Worm (Caenorhabditis elegans): Measurements from ENCODE around the gene agt-2.

Gene agt-2

ce11 chrII:5370641-5371040 lies 3.0 kb downstream of the agt-2 start, which contains the start of gene F09E5.12:
Gene F09E5.12, minus strand, starts transcription at chrII:5370741.
- TF ChIP-seq alr-1 (tag; optimal IDR thresholded peaks at IDR 0.05; ENCODE audit: borderline replicate concordance) (no peak), hlh-4 (tag; optimal IDR thresholded peaks at IDR 0.05) (no peak), ama-1 (optimal IDR thresholded peaks at IDR 0.05) (no peak), nhr-84 (tag; optimal IDR thresholded peaks at IDR 0.05) (no peak), fkh-8 (tag; optimal IDR thresholded peaks at IDR 0.05) (no peak), unc-98 (GFP tag; IDR thresholded peaks at IDR 0.05) (no peak), lin-14 (GFP tag; optimal IDR thresholded peaks at IDR 0.05) (no peak), C16A3.4 (tag; optimal IDR thresholded peaks at IDR 0.05) (no peak)

- TF ChIP-seq aly-2 (tag; optimal IDR thresholded peaks at IDR 0.05) (no peak), lin-14 (GFP tag; optimal IDR thresholded peaks at IDR 0.05) (peak; percentile 9), unc-62 (GFP tag; optimal IDR thresholded peaks at IDR 0.05) (no peak), unc-130 (tag; optimal IDR thresholded peaks at IDR 0.05) (no peak), ceh-8 (GFP tag; optimal IDR thresholded peaks at IDR 0.05) (no peak), ztf-11 (tag; optimal IDR thresholded peaks at IDR 0.05) (no peak), ces-1 (GFP tag; optimal IDR thresholded peaks at IDR 0.05) (no peak), pqm-1 (tag; optimal IDR thresholded peaks at IDR 0.05) (no peak)
Observed at ce11 chrII:5365645-5366044, 8.0 kb downstream of the agt-2 start, which contains the start of gene F09E5.16. Gene F09E5.16, minus strand, starts transcription at chrII:5365745.

DNA sequence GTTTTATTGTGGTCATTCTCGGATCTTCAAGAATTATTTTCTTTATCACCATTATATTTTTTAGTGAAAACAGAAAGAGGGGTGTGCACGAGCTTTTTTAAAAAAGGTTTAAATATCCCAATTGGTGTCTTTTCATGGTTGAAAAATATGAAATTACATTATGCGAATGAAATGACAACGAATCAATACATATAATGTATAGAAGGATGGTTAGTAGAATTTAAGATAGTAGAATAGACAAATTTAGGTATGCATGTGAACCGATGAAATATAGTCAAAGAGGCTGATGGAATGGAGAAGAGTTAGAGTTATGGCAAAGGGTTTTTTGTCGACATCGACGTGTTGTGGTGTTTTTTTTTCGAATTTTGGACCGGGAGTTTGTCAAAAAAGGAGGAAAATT lies 9.1 kb downstream of the agt-2 start:
- TF ChIP-seq ceh-88 (GFP tag; IDR thresholded peaks at IDR 0.05) (no peak), mef-2 (tag; optimal IDR thresholded peaks at IDR 0.05) (no peak), dpl-1 (GFP tag; optimal IDR thresholded peaks at IDR 0.05) (no peak), lin-14 (GFP tag; optimal IDR thresholded peaks at IDR 0.05) (no peak), hpl-2 (GFP tag; optimal IDR thresholded peaks at IDR 0.05) (no peak), fkh-4 (tag; optimal IDR thresholded peaks at IDR 0.05; ENCODE audit: borderline replicate concordance) (no peak), nhr-237 (tag; optimal IDR thresholded peaks at IDR 0.05) (no peak), pqm-1 (tag; optimal IDR thresholded peaks at IDR 0.05) (no peak)

DNA sequence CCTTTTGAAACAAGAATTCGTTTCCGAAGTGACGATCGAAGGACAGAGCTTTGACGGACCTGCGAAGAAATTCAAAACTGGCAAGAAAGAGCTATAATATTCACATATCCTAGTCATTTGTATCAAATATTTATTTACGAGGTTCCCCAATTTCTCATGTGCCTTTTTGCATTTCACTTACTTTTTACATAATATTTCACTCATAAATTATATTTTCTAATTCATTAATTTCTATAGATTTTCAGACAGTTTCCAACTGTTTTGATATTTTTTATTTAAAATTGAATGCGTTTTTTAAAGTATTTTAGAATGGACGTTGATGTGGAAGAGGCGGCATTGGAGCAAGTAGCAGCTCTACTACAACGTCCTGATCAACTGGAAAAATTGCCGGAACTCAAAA lies 14.4 kb downstream of the agt-2 start, which contains the start of gene sec-6:
TSS of gene sec-6 (plus strand) at position 301 of the 400 bp plus-strand sequence.
- TF ChIP-seq unc-62 (GFP tag; optimal IDR thresholded peaks at IDR 0.05) (no peak), dpl-1 (GFP tag; optimal IDR thresholded peaks at IDR 0.05) (no peak)

DNA sequence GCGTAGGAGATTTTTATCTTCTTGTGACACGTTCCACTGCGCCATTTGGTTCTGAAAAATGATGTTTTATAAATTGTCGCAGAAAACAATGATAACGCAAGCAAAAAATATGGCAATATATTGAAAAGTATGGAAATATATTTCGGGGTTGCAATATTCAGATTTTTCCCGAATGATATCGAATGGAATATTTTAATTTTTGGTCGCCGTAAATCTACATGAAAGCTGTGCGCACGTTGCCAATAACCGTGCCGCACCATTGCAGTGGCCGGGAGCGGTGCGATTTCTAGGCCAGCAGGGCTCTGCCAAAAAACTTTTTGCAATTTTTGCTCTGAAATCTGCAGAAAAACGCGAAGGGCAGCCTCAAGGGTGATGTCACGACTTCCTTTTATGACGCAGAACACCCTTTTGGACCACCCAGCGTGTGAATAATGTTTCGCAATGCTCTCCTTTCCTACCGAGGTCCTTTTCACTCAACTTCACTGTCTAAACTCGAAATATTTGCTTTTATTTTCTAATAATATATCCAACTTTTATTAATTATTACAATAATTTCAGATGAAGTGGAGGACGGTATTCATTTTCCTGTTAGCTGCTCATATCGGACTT lies 15.4 kb downstream of the agt-2 start, which contains the start of the genes F09E5.11 and bmy-1:
TSS of gene F09E5.11 (minus strand) at position 51 of the 609 bp plus-strand sequence.
TSS of gene bmy-1 (plus strand) at position 559 of the 609 bp plus-strand sequence.
- TF ChIP-seq efl-1 (optimal IDR thresholded peaks at IDR 0.05): peak; percentile 81
- peak; percentile 73 to 98 for TF ChIP-seq efl-1 (GFP tag; optimal IDR thresholded peaks at IDR 0.05 in 1 of 2)
- TF ChIP-seq efl-3 (GFP tag; optimal IDR thresholded peaks at IDR 0.05): no peak
- TF ChIP-seq lin-35 (GFP tag; optimal IDR thresholded peaks at IDR 0.05): peak; percentile 74 to 79
- TF ChIP-seq dsc-1 (tag; optimal IDR thresholded peaks at IDR 0.05): peak; percentile 85
- peak; percentile 70 for TF ChIP-seq nhr-77 (tag; optimal IDR thresholded peaks at IDR 0.05)
- no peak for TF ChIP-seq unc-62 (GFP tag; optimal IDR thresholded peaks at IDR 0.05)
- TF ChIP-seq sup-37 (GFP tag; optimal IDR thresholded peaks at IDR 0.05): peak; percentile 44
- TF ChIP-seq C16A3.4 (tag; optimal IDR thresholded peaks at IDR 0.05): peak; percentile 89
- TF ChIP-seq ces-1 (GFP tag; optimal IDR thresholded peaks at IDR 0.05): no peak
- no peak for TF ChIP-seq hlh-4 (tag; optimal IDR thresholded peaks at IDR 0.05)
- peak; percentile 82 for TF ChIP-seq nhr-90 (tag; optimal IDR thresholded peaks at IDR 0.05; ENCODE audit: poor library complexity)
- peak; percentile 84 for TF ChIP-seq pax-3 (tag; optimal IDR thresholded peaks at IDR 0.05)
- peak; percentile 63; the same call in 1 of the 2 replicates for TF ChIP-seq ceh-88 (GFP tag; IDR thresholded peaks at IDR 0.05)
- TF ChIP-seq skn-1 (tag; optimal IDR thresholded peaks at IDR 0.05): peak; percentile 84
- peak; percentile 86 for TF ChIP-seq swsn-7 (tag; optimal IDR thresholded peaks at IDR 0.05)
- peak; percentile 45 for TF ChIP-seq fos-1 (tag; optimal IDR thresholded peaks at IDR 0.05)
- peak; percentile 86 for TF ChIP-seq nhr-20 (tag; optimal IDR thresholded peaks at IDR 0.05)
- peak; percentile 60 for TF ChIP-seq C04F5.9 (tag; optimal IDR thresholded peaks at IDR 0.05)
- peak; percentile 86 for TF ChIP-seq lin-13 (GFP tag; optimal IDR thresholded peaks at IDR 0.05)
- peak; percentile 66 for TF ChIP-seq grh-1 (GFP tag; IDR thresholded peaks at IDR 0.05)
- TF ChIP-seq fkh-8 (tag; optimal IDR thresholded peaks at IDR 0.05): peak; percentile 92
- peak; percentile 55 for TF ChIP-seq lin-39 (tag; optimal IDR thresholded peaks at IDR 0.05)
- TF ChIP-seq nhr-85 (tag): peak; percentile 91
- peak; percentile 69 for TF ChIP-seq jun-1 (tag; optimal IDR thresholded peaks at IDR 0.05)
- peak in 2 of 6 experiments; percentile 16 to 29 for TF ChIP-seq elt-3 (tag; optimal IDR thresholded peaks at IDR 0.05)
- peak; percentile 84 for TF ChIP-seq irx-1 (tag; optimal IDR thresholded peaks at IDR 0.05)
- TF ChIP-seq vab-15 (tag; optimal IDR thresholded peaks at IDR 0.05): peak; percentile 18
- peak; percentile 29 for TF ChIP-seq Y116A8C.19 (tag; optimal IDR thresholded peaks at IDR 0.05; ENCODE audit: borderline replicate concordance)
